Fruit fly (Drosophila melanogaster) whole organism, embryonic: Measurements from ENCODE around the gene unc-45.
A peak's percentile ranks its signal among the peaks of the same experiment; 100 is the strongest.

Experiments
- Ada2b ChIP-seq: fragments of 200-800 bp; sonication (Bioruptor generic); IDR thresholded peaks from 2 replicates; pipeline ENCODE4 v1.3.6; 2022; ENCODE audit warnings: missing biosample characterization, missing genetic modification characterization
- CG10209 ChIP-seq: fragments of 200-800 bp; sonication (Bioruptor generic); optimal IDR thresholded peaks from 3 replicates; lab custom pipeline; 2017; ENCODE audit warnings: missing biosample characterization, mild to moderate bottlenecking, missing genetic modification characterization, missing genetic modification reagents
- CG1024 ChIP-seq: fragments of 200-800 bp; sonication (Bioruptor generic); IDR thresholded peaks from 2 replicates; pipeline ENCODE4 v1.3.6; 2022; ENCODE audit warnings: missing biosample characterization, missing genetic modification characterization
- CG10462 ChIP-seq: fragments of 200-800 bp; sonication (Bioruptor generic); optimal IDR thresholded peaks from 2 replicates; lab custom pipeline; 2016; ENCODE audit warnings: missing biosample characterization, missing genetic modification characterization
- CG12155 ChIP-seq: fragments of 200-800 bp; sonication (Bioruptor generic); optimal IDR thresholded peaks from 3 replicates; lab custom pipeline; 2016; ENCODE audit warnings: missing biosample characterization, missing genetic modification characterization
- CG12299 ChIP-seq: fragments of 200-800 bp; sonication (Bioruptor generic); optimal IDR thresholded peaks from 2 replicates; lab custom pipeline; 2018; ENCODE audit warnings: missing biosample characterization, mild to moderate bottlenecking, missing genetic modification characterization
- CG16779 ChIP-seq: fragments of 200-800 bp; sonication (Bioruptor generic); IDR thresholded peaks from 2 replicates; pipeline ENCODE4 v1.3.6; 2022; ENCODE audit warnings: missing biosample characterization, missing genetic modification characterization
- CG17568 ChIP-seq: fragments of 200-800 bp; sonication (Bioruptor generic); optimal IDR thresholded peaks from 2 replicates; lab custom pipeline; 2018; ENCODE audit warnings: missing biosample characterization, mild to moderate bottlenecking, missing genetic modification characterization, moderate library complexity
- CG17912 ChIP-seq: fragments of 200-800 bp; sonication (Bioruptor generic); optimal IDR thresholded peaks from 2 replicates; lab custom pipeline; 2018; ENCODE audit warnings: missing biosample characterization, mild to moderate bottlenecking, missing genetic modification characterization
- CG18476 ChIP-seq: fragments of 200-800 bp; sonication (Bioruptor generic); optimal IDR thresholded peaks from 2 replicates; lab custom pipeline; 2016; ENCODE audit warnings: missing biosample characterization, mild to moderate bottlenecking, missing genetic modification characterization
- CG33557 ChIP-seq: fragments of 200-800 bp; sonication (Bioruptor generic); optimal IDR thresholded peaks from 2 replicates; lab custom pipeline; 2019; ENCODE audit warnings: missing biosample characterization, mild to moderate bottlenecking, missing genetic modification characterization, moderate library complexity
- CG4282 ChIP-seq: fragments of 200-800 bp; sonication (Bioruptor generic); optimal IDR thresholded peaks from 2 replicates; lab custom pipeline; 2016; ENCODE audit warnings: missing biosample characterization, missing genetic modification characterization
- CG4707 ChIP-seq: fragments of 200-800 bp; sonication (Bioruptor generic); optimal IDR thresholded peaks from 2 replicates; lab custom pipeline; 2018; ENCODE audit warnings: missing biosample characterization, mild to moderate bottlenecking, missing genetic modification characterization, moderate library complexity
- CG5180 ChIP-seq: fragments of 200-800 bp; sonication (Bioruptor generic); optimal IDR thresholded peaks from 3 replicates; lab custom pipeline; 2017; ENCODE audit warnings: missing biosample characterization, missing genetic modification characterization, mild to moderate bottlenecking, moderate library complexity, missing genetic modification reagents
- CG6175 ChIP-seq: fragments of 200-800 bp; sonication (Bioruptor generic); IDR thresholded peaks from 3 replicates; pipeline ENCODE4 v1.3.6; 2022; ENCODE audit warnings: missing biosample characterization, missing genetic modification characterization
- CG6272 ChIP-seq: fragments of 200-800 bp; sonication (Bioruptor generic); IDR thresholded peaks from 2 replicates; pipeline ENCODE4 v1.3.6; 2022; ENCODE audit warnings: missing biosample characterization, missing genetic modification characterization
- CG7372 ChIP-seq: fragments of 200-800 bp; sonication (Bioruptor generic); IDR thresholded peaks from 2 replicates; pipeline ENCODE4 v1.3.6; 2022; ENCODE audit warnings: missing biosample characterization, missing genetic modification characterization
- CG9437 ChIP-seq: fragments of 200-800 bp; sonication (Bioruptor generic); optimal IDR thresholded peaks from 2 replicates; lab custom pipeline; 2018; ENCODE audit warnings: missing biosample characterization, mild to moderate bottlenecking, missing genetic modification characterization
- CG9876 ChIP-seq: fragments of 200-800 bp; sonication (Bioruptor generic); optimal IDR thresholded peaks from 2 replicates; lab custom pipeline; 2016; ENCODE audit warnings: missing biosample characterization, missing genetic modification characterization
- Fer1 ChIP-seq: fragments of 200-800 bp; sonication (Bioruptor generic); optimal IDR thresholded peaks from 2 replicates; lab custom pipeline; 2017; ENCODE audit warnings: missing biosample characterization, mild to moderate bottlenecking, missing genetic modification characterization
- Fer2 ChIP-seq: fragments of 200-800 bp; sonication (Bioruptor generic); optimal IDR thresholded peaks from 2 replicates; lab custom pipeline; 2018; ENCODE audit warnings: missing biosample characterization, mild to moderate bottlenecking, missing genetic modification characterization, moderate library complexity
- Fer3 ChIP-seq: fragments of 200-800 bp; sonication (Bioruptor generic); optimal IDR thresholded peaks from 2 replicates; lab custom pipeline; 2018; ENCODE audit warnings: missing biosample characterization, mild to moderate bottlenecking, missing genetic modification characterization, moderate library complexity
- HLH4C ChIP-seq: fragments of 200-800 bp; sonication (Bioruptor generic); IDR thresholded peaks from 3 replicates; pipeline ENCODE4 v1.3.6; 2022; ENCODE audit warnings: missing biosample characterization, missing genetic modification characterization; ENCODE audit not compliant: partially characterized antibody
- Hr3 ChIP-seq: fragments of 200-800 bp; sonication (Bioruptor generic); optimal IDR thresholded peaks from 3 replicates; lab custom pipeline; 2016; ENCODE audit warnings: missing biosample characterization, missing genetic modification characterization
- Jarid2 ChIP-seq: fragments of 200-800 bp; sonication (Bioruptor generic); optimal IDR thresholded peaks from 3 replicates; lab custom pipeline; 2017; ENCODE audit warnings: mild to moderate bottlenecking, missing biosample characterization, missing genetic modification reagents, missing genetic modification characterization
- Lhr ChIP-seq: fragments of 200-800 bp; sonication (Bioruptor generic); optimal IDR thresholded peaks from 3 replicates; lab custom pipeline; 2017; ENCODE audit warnings: mild to moderate bottlenecking, missing biosample characterization, missing genetic modification reagents, missing genetic modification characterization
- Lpt ChIP-seq: fragments of >200 bp; optimal IDR thresholded peaks from 2 replicates; lab custom pipeline; 2018; ENCODE audit warnings: missing biosample characterization, missing genetic modification characterization
- Meics ChIP-seq: fragments of 200-800 bp; sonication (Bioruptor generic); optimal IDR thresholded peaks from 2 replicates; lab custom pipeline; 2017; ENCODE audit warnings: missing biosample characterization, mild to moderate bottlenecking, missing genetic modification characterization
- Mrtf ChIP-seq: fragments of 200-800 bp; sonication (Bioruptor generic); IDR thresholded peaks from 3 replicates; pipeline ENCODE4 v1.3.6; 2022; ENCODE audit warnings: missing biosample characterization, missing genetic modification characterization
- NFAT ChIP-seq: fragments of 200-800 bp; sonication (Bioruptor generic); IDR thresholded peaks from 2 replicates; pipeline ENCODE4 v1.3.6; 2022; ENCODE audit warnings: missing biosample characterization, missing genetic modification characterization
- Nf-YC ChIP-seq: fragments of 200-800 bp; optimal IDR thresholded peaks from 3 replicates; lab custom pipeline; 2019; ENCODE audit warnings: missing biosample characterization, mild to moderate bottlenecking, missing genetic modification characterization, moderate library complexity
- Sin3A ChIP-seq: fragments of >200 bp; optimal IDR thresholded peaks from 2 replicates; lab custom pipeline; 2018
- Six4 ChIP-seq: fragments of 200-800 bp; sonication (Bioruptor generic); optimal IDR thresholded peaks from 2 replicates; lab custom pipeline; 2016; ENCODE audit warnings: missing biosample characterization, missing genetic modification characterization
- Stat92E ChIP-seq, 3 experiments: fragments of >200 bp in 2 of 3; fragments of 200-800 bp in 1 of 3; sonication (Bioruptor generic) in 1 of 3; optimal IDR thresholded peaks; 2 replicates each; lab custom pipeline; 2017 to 2019; ENCODE audit warnings: missing biosample characterization in 3 of 3, missing genetic modification characterization in 3 of 3, mild to moderate bottlenecking in 1 of 3, moderate library complexity in 1 of 3
- chn ChIP-seq: fragments of 200-800 bp; sonication (Bioruptor generic); optimal IDR thresholded peaks from 2 replicates; lab custom pipeline; 2016; ENCODE audit warnings: missing biosample characterization, missing genetic modification characterization
- cwo ChIP-seq: fragments of 200-800 bp; sonication (Bioruptor generic); optimal IDR thresholded peaks from 3 replicates; lab custom pipeline; 2017; ENCODE audit warnings: missing biosample characterization, missing genetic modification characterization, mild to moderate bottlenecking, moderate library complexity, missing genetic modification reagents
- dan ChIP-seq: fragments of 200-800 bp; sonication (Bioruptor generic); IDR thresholded peaks from 2 replicates; pipeline ENCODE4 v1.3.6; 2022; ENCODE audit warnings: missing biosample characterization, missing genetic modification characterization
- her ChIP-seq: fragments of 200-800 bp; sonication (Bioruptor generic); optimal IDR thresholded peaks from 2 replicates; lab custom pipeline; 2016; ENCODE audit warnings: missing biosample characterization, missing genetic modification characterization
- hth ChIP-seq: fragments of >200 bp; optimal IDR thresholded peaks from 2 replicates; lab custom pipeline; 2017; ENCODE audit warnings: inconsistent platforms
- klu ChIP-seq: fragments of 200-800 bp; sonication (Bioruptor generic); IDR thresholded peaks from 2 replicates; pipeline ENCODE4 v1.3.6; 2022; ENCODE audit warnings: missing biosample characterization, missing genetic modification characterization
- mam ChIP-seq: fragments of 200-800 bp; sonication (Bioruptor generic); optimal IDR thresholded peaks from 3 replicates; lab custom pipeline; 2016; ENCODE audit warnings: missing biosample characterization, missing genetic modification characterization
- org-1 ChIP-seq: fragments of 200-800 bp; sonication (Bioruptor generic); optimal IDR thresholded peaks from 2 replicates; lab custom pipeline; 2017; ENCODE audit warnings: missing biosample characterization, missing genetic modification characterization
- peb ChIP-seq: fragments of 200-800 bp; sonication (Bioruptor generic); IDR thresholded peaks from 2 replicates; pipeline ENCODE4 v1.3.6; 2022; ENCODE audit warnings: missing biosample characterization, missing genetic modification characterization
- pnt ChIP-seq: fragments of 200-800 bp; sonication (Bioruptor generic); optimal IDR thresholded peaks from 3 replicates; lab custom pipeline; 2016; ENCODE audit warnings: missing biosample characterization, missing genetic modification characterization
- pzg ChIP-seq: fragments of 200-800 bp; sonication (Bioruptor generic); optimal IDR thresholded peaks from 3 replicates; lab custom pipeline; 2018; ENCODE audit warnings: missing biosample characterization, mild to moderate bottlenecking, missing genetic modification characterization, moderate library complexity
- row ChIP-seq: fragments of 200-800 bp; sonication (Bioruptor generic); IDR thresholded peaks from 3 replicates; pipeline ENCODE4 v1.3.6; 2022; ENCODE audit warnings: missing biosample characterization, missing genetic modification characterization
- run ChIP-seq: fragments of 200-800 bp; sonication (Bioruptor generic); optimal IDR thresholded peaks from 3 replicates; lab custom pipeline; 2018; ENCODE audit warnings: missing biosample characterization, mild to moderate bottlenecking, missing genetic modification characterization
- shn ChIP-seq: fragments of 200-800 bp; sonication (Bioruptor generic); optimal IDR thresholded peaks from 3 replicates; lab custom pipeline; 2016; ENCODE audit warnings: missing biosample characterization, missing genetic modification characterization
- tap ChIP-seq: fragments of 200-800 bp; optimal IDR thresholded peaks from 3 replicates; lab custom pipeline; 2019; ENCODE audit warnings: missing biosample characterization, mild to moderate bottlenecking, missing genetic modification characterization, moderate library complexity
- vfl ChIP-seq: fragments of 200-800 bp; sonication (Bioruptor generic); optimal IDR thresholded peaks from 2 replicates; lab custom pipeline; 2016; ENCODE audit warnings: missing biosample characterization, missing genetic modification characterization
- wdn ChIP-seq: fragments of 200-800 bp; sonication (Bioruptor generic); IDR thresholded peaks from 2 replicates; pipeline ENCODE4 v1.3.6; 2022; ENCODE audit warnings: missing biosample characterization, missing genetic modification characterization

unc-45 gene

dm6 chr3R:8027203-8027688 is 5.9 kb upstream of the unc-45 start (continued):
- TF ChIP-seq Meics (GFP tag; lab: Kevin White, UChicago) (peak; percentile 91), Lhr (GFP tag; lab: Kevin White, UChicago) (peak; percentile 13), CG6175 (no peak; the same call in 2 of the 3 replicates), org-1 (GFP tag; lab: Kevin White, UChicago) (peak; percentile 80), CG9437 (GFP tag; lab: Kevin White, UChicago) (peak; percentile 94), Mrtf (GFP tag; lab: Robert Waterston, UW) (0 out of 3 replicates have a peak, but pooled peaks have one; percentile 54), tap (tag; lab: Kevin White, UChicago) (peak; percentile 77), CG17568 (GFP tag; lab: Kevin White, UChicago) (peak; percentile 50), CG6272 (no peak), CG17912 (peak; percentile 35), Stat92E (GFP tag; optimal IDR thresholded peaks at IDR 0.05; lab: Kevin White, UChicago) (no peak), Lpt (no peak), CG10462 (peak; percentile 37), CG12155 (GFP tag; lab: Kevin White, UChicago) (peak; percentile 76), run (tag; lab: Kevin White, UChicago) (peak; percentile 90), her (GFP tag; lab: Kevin White, UChicago) (no peak), row (GFP tag; lab: Robert Waterston, UW) (peak; percentile 93), Six4 (peak; percentile 60), pnt (GFP tag; lab: Kevin White, UChicago) (peak; percentile 12), Fer2 (peak; percentile 70), Ada2b (GFP tag; lab: Robert Waterston, UW) (peak; percentile 28; the same call in 1 of the 2 replicates), CG18476 (GFP tag; lab: Kevin White, UChicago) (peak; percentile 64), hth (lab: Kevin White, UChicago) (no peak), shn (peak; percentile 1), NFAT (peak; percentile 70), pzg (GFP tag; lab: Kevin White, UChicago) (no peak), CG7372 (GFP tag; lab: Robert Waterston, UW) (peak; percentile 57; the same call in 1 of the 2 replicates), Hr3 (GFP tag; lab: Kevin White, UChicago) (peak; percentile 91), CG33557 (GFP tag; lab: Kevin White, UChicago) (peak; percentile 76), CG12299 (tag; lab: Kevin White, UChicago) (peak; percentile 85), CG9876 (GFP tag; lab: Kevin White, UChicago) (peak; percentile 14), HLH4C (GFP tag; lab: Robert Waterston, UW) (no peak), Nf-YC (tag; lab: Kevin White, UChicago) (peak; percentile 74), vfl (GFP tag; lab: Kevin White, UChicago) (no peak), mam (GFP tag; lab: Kevin White, UChicago) (peak; percentile 27), Fer1 (peak; percentile 86), wdn (GFP tag; lab: Robert Waterston, UW) (peak; percentile 59), CG4282 (GFP tag; lab: Kevin White, UChicago) (no peak), CG4707 (GFP tag; lab: Kevin White, UChicago) (no peak), dan (GFP tag; lab: Robert Waterston, UW) (no peak), klu (GFP tag; lab: Robert Waterston, UW) (peak; percentile 15; the same call in 1 of the 2 replicates), peb (GFP tag; lab: Robert Waterston, UW) (no peak), cwo (GFP tag; lab: Kevin White, UChicago) (peak; percentile 75), Jarid2 (peak; percentile 27), Sin3A (lab: Kevin White, UChicago) (no peak), CG1024 (GFP tag; lab: Robert Waterston, UW) (no peak), CG5180 (GFP tag; lab: Kevin White, UChicago) (peak; percentile 40), Fer3 (tag; lab: Kevin White, UChicago) (peak; percentile 81), CG16779 (GFP tag; lab: Robert Waterston, UW) (no peak), CG10209 (GFP tag; lab: Kevin White, UChicago) (peak; percentile 92), chn (GFP tag; lab: Kevin White, UChicago) (peak; percentile 31)
